Worm (Caenorhabditis elegans): Measurements from ENCODE around the gene F32E10.9.

Gene F32E10.9

ce11 chrIV:7567557-7568010 is 3.8 kb upstream of the F32E10.9 start, which contains the start of gene F32E10.8:
TSS of gene F32E10.8 (plus strand) at chrIV:7567607.
- TF ChIP-seq rnt-1 (tag; optimal IDR thresholded peaks at IDR 0.05) (no peak), nhr-11 (tag; optimal IDR thresholded peaks at IDR 0.05) (no peak), nhr-12 (tag; optimal IDR thresholded peaks at IDR 0.05) (no peak), nhr-76 (tag; optimal IDR thresholded peaks at IDR 0.05) (no peak), elt-2 (tag; optimal IDR thresholded peaks at IDR 0.05) (no peak), vab-15 (tag; optimal IDR thresholded peaks at IDR 0.05) (no peak), aha-1 (tag; optimal IDR thresholded peaks at IDR 0.05) (no peak), nhr-77 (tag; optimal IDR thresholded peaks at IDR 0.05) (no peak), elt-3 (tag; optimal IDR thresholded peaks at IDR 0.05) (no peak), pag-3 (tag; optimal IDR thresholded peaks at IDR 0.05; ENCODE audit: borderline replicate concordance, insufficient read depth) (no peak), nhr-28 (tag; optimal IDR thresholded peaks at IDR 0.05) (no peak), unc-130 (tag; optimal IDR thresholded peaks at IDR 0.05) (no peak), isw-1 (GFP tag; IDR thresholded peaks at IDR 0.05) (no peak), sox-4 (tag; optimal IDR thresholded peaks at IDR 0.05) (no peak)

ce11 chrIV:7561614-7562142 is 2.1 kb downstream of the F32E10.9 start, which contains the start of gene ima-3:
TSS of gene ima-3 (minus strand) at chrIV:7561664.
- TF ChIP-seq aly-2 (tag; optimal IDR thresholded peaks at IDR 0.05), result no peak
- no peak for TF ChIP-seq lin-13 (GFP tag; optimal IDR thresholded peaks at IDR 0.05)
- TF ChIP-seq C34B4.2 (tag; optimal IDR thresholded peaks at IDR 0.05), result no peak
- no peak for TF ChIP-seq unc-30 (tag; optimal IDR thresholded peaks at IDR 0.05)
- TF ChIP-seq dsc-1 (tag; optimal IDR thresholded peaks at IDR 0.05), result no peak
- no peak for TF ChIP-seq nhr-20 (tag; optimal IDR thresholded peaks at IDR 0.05)
- no peak for TF ChIP-seq fkh-4 (tag; optimal IDR thresholded peaks at IDR 0.05; ENCODE audit: borderline replicate concordance)
- no peak for TF ChIP-seq nhr-85 (tag)
- peak; percentile 14 for TF ChIP-seq nhr-47 (tag; optimal IDR thresholded peaks at IDR 0.05)
- TF ChIP-seq ztf-4 (tag; optimal IDR thresholded peaks at IDR 0.05), result no peak
- TF ChIP-seq nhr-237 (tag; optimal IDR thresholded peaks at IDR 0.05), result no peak
- no peak for TF ChIP-seq hlh-17 (GFP tag; optimal IDR thresholded peaks at IDR 0.05; ENCODE audit: borderline replicate concordance)
- TF ChIP-seq xbp-1 (tag; optimal IDR thresholded peaks at IDR 0.05), result no peak
- no peak for TF ChIP-seq ceh-90 (tag; optimal IDR thresholded peaks at IDR 0.05)
- TF ChIP-seq nhr-84 (tag; optimal IDR thresholded peaks at IDR 0.05), result no peak
- no peak for TF ChIP-seq jun-1 (tag; optimal IDR thresholded peaks at IDR 0.05)
- no peak for TF ChIP-seq egl-27 (tag; optimal IDR thresholded peaks at IDR 0.05)
- no peak for TF ChIP-seq unc-86 (tag; optimal IDR thresholded peaks at IDR 0.05)
- TF ChIP-seq nhr-77 (tag; optimal IDR thresholded peaks at IDR 0.05), result peak; percentile 48
- TF ChIP-seq mab-9 (GFP tag; IDR thresholded peaks at IDR 0.05), result no peak
- peak; percentile 4 to 67 (median 29) for TF ChIP-seq dpl-1 (GFP tag; optimal IDR thresholded peaks at IDR 0.05)
- TF ChIP-seq rnt-1 (tag; optimal IDR thresholded peaks at IDR 0.05), result peak; percentile 41
- TF ChIP-seq hlh-4 (tag; optimal IDR thresholded peaks at IDR 0.05), result no peak
- TF ChIP-seq nhr-71 (tag; optimal IDR thresholded peaks at IDR 0.05), result no peak
- TF ChIP-seq nhr-19 (GFP tag; conservative IDR thresholded peaks at IDR 0.05), result no peak
- peak in 1 of 3 experiments; percentile 42 for TF ChIP-seq ceh-82 (tag; optimal IDR thresholded peaks at IDR 0.05)
- no peak for TF ChIP-seq sup-37 (GFP tag; optimal IDR thresholded peaks at IDR 0.05)
- no peak for TF ChIP-seq unc-98 (GFP tag; IDR thresholded peaks at IDR 0.05)
- TF ChIP-seq ets-5 (GFP tag; IDR thresholded peaks at IDR 0.05), result no peak
- TF ChIP-seq sox-4 (tag; optimal IDR thresholded peaks at IDR 0.05), result no peak
- no peak for TF ChIP-seq ceh-63 (GFP tag; optimal IDR thresholded peaks at IDR 0.05)
- TF ChIP-seq irx-1 (tag; optimal IDR thresholded peaks at IDR 0.05), result no peak
- TF ChIP-seq elt-2 (tag; optimal IDR thresholded peaks at IDR 0.05), result no peak
- TF ChIP-seq hpl-2 (GFP tag; optimal IDR thresholded peaks at IDR 0.05), result no peak
- peak; percentile 5 for TF ChIP-seq tbx-2 (tag; optimal IDR thresholded peaks at IDR 0.05)
- no peak for TF ChIP-seq pax-3 (tag; optimal IDR thresholded peaks at IDR 0.05)
- TF ChIP-seq lin-15B (tag; optimal IDR thresholded peaks at IDR 0.05), result peak; percentile 80
- TF ChIP-seq blmp-1 (tag; optimal IDR thresholded peaks at IDR 0.05), result peak; percentile 69
- TF ChIP-seq vab-15 (tag; optimal IDR thresholded peaks at IDR 0.05), result no peak
- TF ChIP-seq pqm-1 (tag; optimal IDR thresholded peaks at IDR 0.05), result no peak
- no peak for TF ChIP-seq nhr-90 (tag; optimal IDR thresholded peaks at IDR 0.05; ENCODE audit: poor library complexity)
- no peak for TF ChIP-seq unc-62 (GFP tag; optimal IDR thresholded peaks at IDR 0.05)
